Fruit fly (Drosophila melanogaster) whole organism, embryonic: ENCODE data around the gene CG17344.

Source experiments
- Bdp1 ChIP-seq: fragments of 200-800 bp; sonication (Bioruptor generic); optimal IDR thresholded peaks from 3 replicates; lab custom pipeline; 2016; ENCODE audit warnings: missing biosample characterization, missing genetic modification characterization
- Bgb ChIP-seq: fragments of 200-800 bp; sonication (Bioruptor generic); IDR thresholded peaks from 2 replicates; pipeline ENCODE4 v1.3.6; 2022; ENCODE audit warnings: missing biosample characterization, missing genetic modification characterization; ENCODE audit not compliant: partially characterized antibody
- CG13296 ChIP-seq: fragments of 200-800 bp; sonication (Bioruptor generic); optimal IDR thresholded peaks from 3 replicates; lab custom pipeline; 2018; ENCODE audit warnings: missing biosample characterization, mild to moderate bottlenecking, missing genetic modification characterization
- CG13775 ChIP-seq: fragments of 200-800 bp; sonication (Bioruptor generic); optimal IDR thresholded peaks from 3 replicates; lab custom pipeline; 2017; ENCODE audit warnings: missing biosample characterization, mild to moderate bottlenecking, missing genetic modification characterization
- CG17186 ChIP-seq: fragments of 200-800 bp; sonication (Bioruptor generic); optimal IDR thresholded peaks from 3 replicates; lab custom pipeline; 2017; ENCODE audit warnings: missing biosample characterization, missing genetic modification reagents, missing genetic modification characterization
- CG17361 ChIP-seq: fragments of 200-800 bp; sonication (Bioruptor generic); IDR thresholded peaks from 3 replicates; pipeline ENCODE4 v1.3.6; 2022; ENCODE audit warnings: missing biosample characterization, missing genetic modification characterization
- CG1832 ChIP-seq: fragments of 200-800 bp; sonication (Bioruptor generic); optimal IDR thresholded peaks from 2 replicates; lab custom pipeline; 2017; ENCODE audit warnings: missing biosample characterization, mild to moderate bottlenecking, missing genetic modification characterization, inconsistent platforms
- CG2116 ChIP-seq: fragments of 200-800 bp; sonication (Bioruptor generic); optimal IDR thresholded peaks from 3 replicates; lab custom pipeline; 2018; ENCODE audit warnings: missing biosample characterization, mild to moderate bottlenecking, missing genetic modification characterization
- CG33213 ChIP-seq: fragments of 200-800 bp; sonication (Bioruptor generic); optimal IDR thresholded peaks from 3 replicates; lab custom pipeline; 2016; ENCODE audit warnings: missing biosample characterization, missing genetic modification characterization
- CG4707 ChIP-seq: fragments of 200-800 bp; sonication (Bioruptor generic); optimal IDR thresholded peaks from 2 replicates; lab custom pipeline; 2018; ENCODE audit warnings: missing biosample characterization, mild to moderate bottlenecking, missing genetic modification characterization, moderate library complexity
- CG6254 ChIP-seq: fragments of 200-800 bp; sonication (Bioruptor generic); optimal IDR thresholded peaks from 3 replicates; lab custom pipeline; 2017; ENCODE audit warnings: mild to moderate bottlenecking, missing biosample characterization, missing genetic modification reagents, missing genetic modification characterization
- CG7271 ChIP-seq: fragments of 200-800 bp; sonication (Bioruptor generic); optimal IDR thresholded peaks from 2 replicates; lab custom pipeline; 2018; ENCODE audit warnings: missing biosample characterization, mild to moderate bottlenecking, missing genetic modification characterization, moderate library complexity
- CG7357 ChIP-seq: fragments of 200-800 bp; sonication (Bioruptor generic); IDR thresholded peaks from 3 replicates; pipeline ENCODE4 v1.3.6; 2022; ENCODE audit warnings: missing biosample characterization, missing genetic modification characterization
- CG7839 ChIP-seq: fragments of 200-800 bp; sonication (Bioruptor generic); optimal IDR thresholded peaks from 3 replicates; lab custom pipeline; 2018; ENCODE audit warnings: missing biosample characterization, mild to moderate bottlenecking, missing genetic modification characterization, moderate library complexity
- CG8924 ChIP-seq: fragments of 200-800 bp; optimal IDR thresholded peaks from 3 replicates; lab custom pipeline; 2019; ENCODE audit warnings: missing biosample characterization, mild to moderate bottlenecking, missing genetic modification characterization, moderate library complexity
- CG9437 ChIP-seq: fragments of 200-800 bp; sonication (Bioruptor generic); optimal IDR thresholded peaks from 2 replicates; lab custom pipeline; 2018; ENCODE audit warnings: missing biosample characterization, mild to moderate bottlenecking, missing genetic modification characterization
- CG9727 ChIP-seq: fragments of 200-800 bp; sonication (Bioruptor generic); optimal IDR thresholded peaks from 3 replicates; lab custom pipeline; 2017; ENCODE audit warnings: missing biosample characterization, mild to moderate bottlenecking, missing genetic modification characterization
- CG9817 ChIP-seq: fragments of 200-800 bp; sonication (Bioruptor generic); optimal IDR thresholded peaks from 2 replicates; lab custom pipeline; 2018; ENCODE audit warnings: missing biosample characterization, mild to moderate bottlenecking, missing genetic modification characterization, moderate library complexity
- CG9932 ChIP-seq: fragments of 200-800 bp; sonication (Bioruptor generic); IDR thresholded peaks from 2 replicates; pipeline ENCODE4 v1.3.6; 2022; ENCODE audit warnings: missing biosample characterization, missing genetic modification characterization
- Chrac-16 ChIP-seq: fragments of 200-800 bp; sonication (Bioruptor generic); optimal IDR thresholded peaks from 3 replicates; lab custom pipeline; 2016; ENCODE audit warnings: missing biosample characterization, missing genetic modification characterization
- Deaf1 ChIP-seq: fragments of 200-800 bp; optimal IDR thresholded peaks from 3 replicates; lab custom pipeline; 2019; ENCODE audit warnings: missing biosample characterization, mild to moderate bottlenecking, missing genetic modification characterization, moderate library complexity
- Dek ChIP-seq: fragments of 200-800 bp; sonication (Bioruptor generic); optimal IDR thresholded peaks from 3 replicates; lab custom pipeline; 2019; ENCODE audit warnings: missing biosample characterization, mild to moderate bottlenecking, missing genetic modification characterization, moderate library complexity
- Eip74EF ChIP-seq, 2 experiments: fragments of 200-800 bp in 1 of 2; fragments of >200 bp in 1 of 2; sonication (Bioruptor generic) in 1 of 2; optimal IDR thresholded peaks; 2 replicates each; lab custom pipeline; 2017 to 2019; ENCODE audit warnings: missing biosample characterization in 2 of 2, missing genetic modification characterization in 2 of 2, mild to moderate bottlenecking in 1 of 2, moderate library complexity in 1 of 2
- Fer2 ChIP-seq: fragments of 200-800 bp; sonication (Bioruptor generic); optimal IDR thresholded peaks from 2 replicates; lab custom pipeline; 2018; ENCODE audit warnings: missing biosample characterization, mild to moderate bottlenecking, missing genetic modification characterization, moderate library complexity
- HLH4C ChIP-seq: fragments of 200-800 bp; sonication (Bioruptor generic); IDR thresholded peaks from 3 replicates; pipeline ENCODE4 v1.3.6; 2022; ENCODE audit warnings: missing biosample characterization, missing genetic modification characterization; ENCODE audit not compliant: partially characterized antibody
- Hey ChIP-seq: fragments of 200-800 bp; sonication (Bioruptor generic); optimal IDR thresholded peaks from 3 replicates; lab custom pipeline; 2018; ENCODE audit warnings: missing biosample characterization, mild to moderate bottlenecking, missing genetic modification characterization
- Hr39 ChIP-seq: fragments of >200 bp; optimal IDR thresholded peaks from 2 replicates; lab custom pipeline; 2017
- MESR4 ChIP-seq: fragments of 200-800 bp; sonication (Bioruptor generic); optimal IDR thresholded peaks from 2 replicates; lab custom pipeline; 2018; ENCODE audit warnings: missing biosample characterization, mild to moderate bottlenecking, missing genetic modification characterization, moderate library complexity
- NK7.1 ChIP-seq: fragments of 200-800 bp; sonication (Bioruptor generic); optimal IDR thresholded peaks from 3 replicates; lab custom pipeline; 2016; ENCODE audit warnings: missing biosample characterization, missing genetic modification characterization
- Six4 ChIP-seq: fragments of 200-800 bp; sonication (Bioruptor generic); optimal IDR thresholded peaks from 2 replicates; lab custom pipeline; 2016; ENCODE audit warnings: missing biosample characterization, missing genetic modification characterization
- bcd ChIP-seq: fragments of 200-800 bp; sonication (Bioruptor generic); optimal IDR thresholded peaks from 2 replicates; lab custom pipeline; 2017; ENCODE audit warnings: missing biosample characterization, mild to moderate bottlenecking, missing genetic modification characterization
- corto ChIP-seq: fragments of 200-800 bp; sonication (Bioruptor generic); optimal IDR thresholded peaks from 2 replicates; lab custom pipeline; 2016; ENCODE audit warnings: missing biosample characterization, mild to moderate bottlenecking, missing genetic modification characterization, moderate library complexity
- crol ChIP-seq: fragments of 200-800 bp; sonication (Bioruptor generic); IDR thresholded peaks from 2 replicates; pipeline ENCODE4 v1.3.6; 2022; ENCODE audit warnings: missing biosample characterization, missing genetic modification characterization
- crp ChIP-seq, 2 experiments: fragments of 200-800 bp; sonication (Bioruptor generic); optimal IDR thresholded peaks; 2 replicates in 1 of 2; 3 replicates in 1 of 2; lab custom pipeline; 2017; ENCODE audit warnings: missing biosample characterization in 2 of 2, missing genetic modification characterization in 2 of 2, mild to moderate bottlenecking in 1 of 2, moderate library complexity in 1 of 2
- dpn ChIP-seq, 2 experiments: fragments of 200-800 bp; sonication (Bioruptor generic); optimal IDR thresholded peaks; 3 replicates each; lab custom pipeline; 2016; ENCODE audit warnings: missing biosample characterization in 2 of 2, missing genetic modification characterization in 2 of 2
- eyg ChIP-seq: fragments of 200-800 bp; sonication (Bioruptor generic); optimal IDR thresholded peaks from 3 replicates; lab custom pipeline; 2016; ENCODE audit warnings: missing biosample characterization, missing genetic modification characterization
- gce ChIP-seq: fragments of 200-800 bp; sonication (Bioruptor generic); IDR thresholded peaks from 3 replicates; pipeline ENCODE4 v1.3.6; 2022; ENCODE audit warnings: missing biosample characterization, missing genetic modification characterization
- klu ChIP-seq: fragments of 200-800 bp; sonication (Bioruptor generic); IDR thresholded peaks from 2 replicates; pipeline ENCODE4 v1.3.6; 2022; ENCODE audit warnings: missing biosample characterization, missing genetic modification characterization
- knrl ChIP-seq: fragments of 200-800 bp; sonication (Bioruptor generic); IDR thresholded peaks from 3 replicates; pipeline ENCODE4 v1.3.6; 2022; ENCODE audit warnings: missing biosample characterization, missing genetic modification characterization; ENCODE audit not compliant: partially characterized antibody
- oc ChIP-seq: fragments of 200-800 bp; sonication (Bioruptor generic); optimal IDR thresholded peaks from 2 replicates; lab custom pipeline; 2018; ENCODE audit warnings: missing biosample characterization, mild to moderate bottlenecking, missing genetic modification characterization, moderate library complexity
- pita ChIP-seq: fragments of 200-800 bp; sonication (Bioruptor generic); optimal IDR thresholded peaks from 2 replicates; lab custom pipeline; 2017; ENCODE audit warnings: missing biosample characterization, mild to moderate bottlenecking, missing genetic modification characterization
- ro ChIP-seq: fragments of 200-800 bp; sonication (Bioruptor generic); IDR thresholded peaks from 2 replicates; pipeline ENCODE4 v1.3.6; 2022; ENCODE audit warnings: missing biosample characterization, missing genetic modification characterization
- run ChIP-seq: fragments of 200-800 bp; sonication (Bioruptor generic); optimal IDR thresholded peaks from 3 replicates; lab custom pipeline; 2018; ENCODE audit warnings: missing biosample characterization, mild to moderate bottlenecking, missing genetic modification characterization
- scrt ChIP-seq: fragments of 200-800 bp; sonication (Bioruptor generic); optimal IDR thresholded peaks from 2 replicates; lab custom pipeline; 2018; ENCODE audit warnings: missing biosample characterization, mild to moderate bottlenecking, missing genetic modification characterization, moderate library complexity
- sens-2 ChIP-seq: fragments of 200-800 bp; sonication (Bioruptor generic); IDR thresholded peaks from 2 replicates; pipeline ENCODE4 v1.3.6; 2022; ENCODE audit warnings: missing biosample characterization, missing genetic modification characterization
- tap ChIP-seq: fragments of 200-800 bp; optimal IDR thresholded peaks from 3 replicates; lab custom pipeline; 2019; ENCODE audit warnings: missing biosample characterization, mild to moderate bottlenecking, missing genetic modification characterization, moderate library complexity
- tup ChIP-seq: fragments of 200-800 bp; sonication (Bioruptor generic); optimal IDR thresholded peaks from 2 replicates; lab custom pipeline; 2016; ENCODE audit warnings: missing biosample characterization, mild to moderate bottlenecking, missing genetic modification characterization, moderate library complexity
- wdn ChIP-seq: fragments of 200-800 bp; sonication (Bioruptor generic); IDR thresholded peaks from 2 replicates; pipeline ENCODE4 v1.3.6; 2022; ENCODE audit warnings: missing biosample characterization, missing genetic modification characterization
- yki ChIP-seq: fragments of >200 bp; optimal IDR thresholded peaks from 3 replicates; lab custom pipeline; 2018
- z ChIP-seq: fragments of 200-800 bp; sonication (Bioruptor generic); IDR thresholded peaks from 3 replicates; pipeline ENCODE4 v1.3.6; 2022; ENCODE audit warnings: missing biosample characterization, missing genetic modification characterization

The CG17344 gene

dm6 chr2L:19134814-19135523 lies 33.1 kb downstream of the CG17344 start, which contains the start of gene Polr1D (continued):
- TF ChIP-seq corto (GFP tag; lab: Kevin White, UChicago): no peak
- no peak; the same call in 1 of the 2 replicates for TF ChIP-seq wdn
- TF ChIP-seq knrl (GFP tag; lab: Robert Waterston, UW): no peak
- TF ChIP-seq crol (GFP tag; lab: Robert Waterston, UW): peak; percentile 97
- TF ChIP-seq CG33213 (GFP tag; lab: Kevin White, UChicago): no peak
- TF ChIP-seq MESR4: no peak
- no peak for TF ChIP-seq NK7.1 (GFP tag; lab: Kevin White, UChicago)
- peak; percentile 59 for TF ChIP-seq CG8924
- TF ChIP-seq CG17361: peak; percentile 44; the same call in 1 of the 3 replicates
- TF ChIP-seq z (GFP tag; lab: Robert Waterston, UW): peak; percentile 79
- TF ChIP-seq CG4707 (GFP tag; lab: Kevin White, UChicago): no peak
- TF ChIP-seq pita (GFP tag; lab: Kevin White, UChicago): no peak
- peak; percentile 43 for TF ChIP-seq CG7839
- TF ChIP-seq Bgb: no peak
- TF ChIP-seq Eip74EF (GFP tag; optimal IDR thresholded peaks at IDR 0.05; lab: Kevin White, UChicago): no peak
- TF ChIP-seq ro: no peak
- TF ChIP-seq CG7271 (tag; lab: Kevin White, UChicago): no peak
- TF ChIP-seq CG7357 (GFP tag; lab: Robert Waterston, UW): peak; percentile 54; the same call in 2 of the 3 replicates
- TF ChIP-seq scrt: peak; percentile 85
- TF ChIP-seq CG17186 (GFP tag; lab: Kevin White, UChicago): no peak
- no peak; the same call in 2 of the 3 replicates for TF ChIP-seq HLH4C (GFP tag; lab: Robert Waterston, UW)
- no peak for TF ChIP-seq tup (GFP tag; lab: Kevin White, UChicago)
- no peak for TF ChIP-seq CG9932
- TF ChIP-seq Bdp1: no peak
- no peak for TF ChIP-seq CG2116 (GFP tag; lab: Kevin White, UChicago)
- no peak for TF ChIP-seq CG13775 (GFP tag; lab: Kevin White, UChicago)
- peak; percentile 41 for TF ChIP-seq CG1832 (GFP tag; lab: Kevin White, UChicago)
- TF ChIP-seq oc (tag; lab: Kevin White, UChicago): peak; percentile 52
- TF ChIP-seq gce: no peak
- no peak for TF ChIP-seq dpn (GFP tag; optimal IDR thresholded peaks at IDR 0.05; lab: Kevin White, UChicago)
- TF ChIP-seq Hey (tag; lab: Kevin White, UChicago): peak; percentile 42
- TF ChIP-seq Hr39: no peak
- TF ChIP-seq CG9817 (tag; lab: Kevin White, UChicago): no peak
- TF ChIP-seq eyg (GFP tag; lab: Kevin White, UChicago): no peak
- TF ChIP-seq crp (GFP tag; optimal IDR thresholded peaks at IDR 0.05; lab: Kevin White, UChicago): no peak
- no peak for TF ChIP-seq Chrac-16
- no peak for TF ChIP-seq CG13296 (GFP tag; lab: Kevin White, UChicago)
- TF ChIP-seq bcd (GFP tag; lab: Kevin White, UChicago): no peak
- no peak for TF ChIP-seq Six4
- no peak for TF ChIP-seq Fer2 (tag; lab: Kevin White, UChicago)
- no peak for TF ChIP-seq sens-2
- TF ChIP-seq klu (GFP tag; lab: Robert Waterston, UW): peak; percentile 12; the same call in 1 of the 2 replicates
- TF ChIP-seq run: no peak
- TF ChIP-seq tap: peak; percentile 59
- peak; percentile 32 for TF ChIP-seq yki
- TF ChIP-seq CG6254 (GFP tag; lab: Kevin White, UChicago): no peak
- TF ChIP-seq Deaf1 (tag; lab: Kevin White, UChicago): peak; percentile 48
- no peak for TF ChIP-seq CG9437 (GFP tag; lab: Kevin White, UChicago)
- TF ChIP-seq CG9727 (GFP tag; lab: Kevin White, UChicago): peak; percentile 38
- TF ChIP-seq Dek: no peak
